Worm (Caenorhabditis elegans): ENCODE data around the gene K09A11.1.

Gene K09A11.1

ce11 chrX:13284618-13285017, 22.3 kb downstream of the K09A11.1 start (continued):
- TF ChIP-seq duxl-1 (tag; optimal IDR thresholded peaks at IDR 0.05; ENCODE audit: poor library complexity) (peak; percentile 19), dmd-6 (GFP tag; IDR thresholded peaks at IDR 0.05) (peak; percentile 17; the same call in 1 of the 2 replicates), lim-7 (GFP tag; IDR thresholded peaks at IDR 0.05) (peak; percentile 78)

DNA sequence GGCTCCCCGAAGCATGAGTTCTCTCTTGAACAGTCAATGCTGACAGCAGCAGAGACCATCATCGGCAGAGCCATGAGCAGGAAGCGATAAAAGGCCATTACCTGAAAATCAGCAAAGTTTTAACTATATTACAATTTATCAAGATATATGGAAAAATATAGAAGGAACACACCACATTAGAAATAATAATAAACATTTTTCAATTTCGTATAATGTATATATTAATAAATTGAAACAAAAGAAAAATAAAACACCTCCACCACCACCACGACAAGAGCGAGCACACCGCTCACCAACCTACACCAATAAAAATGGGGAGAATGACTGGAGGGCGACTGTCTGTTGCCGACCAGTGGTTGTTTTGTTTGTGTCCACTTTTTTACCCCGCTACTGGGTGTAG, 24.2 kb downstream of the K09A11.1 start, which contains the start of gene R04D3.2:
TSS of gene R04D3.2 (minus strand) at position 101 of the 400 bp plus-strand sequence.
- TF ChIP-seq pqm-1 (tag; optimal IDR thresholded peaks at IDR 0.05) (no peak), D1046.2 (GFP tag; IDR thresholded peaks at IDR 0.05) (no peak), fkh-10 (GFP tag; optimal IDR thresholded peaks at IDR 0.05) (no peak), Y105C5A.15 (GFP tag; IDR thresholded peaks at IDR 0.05) (no peak), ama-1 (optimal IDR thresholded peaks at IDR 0.05) (no peak), lin-29 (GFP tag; IDR thresholded peaks at IDR 0.05) (no peak), ceh-62 (tag; optimal IDR thresholded peaks at IDR 0.05) (no peak), lir-3 (tag; optimal IDR thresholded peaks at IDR 0.05) (no peak), nhr-76 (tag; optimal IDR thresholded peaks at IDR 0.05) (no peak), ceh-44 (GFP tag; IDR thresholded peaks at IDR 0.05) (no peak), lim-7 (GFP tag; IDR thresholded peaks at IDR 0.05) (no peak), fos-1 (tag; optimal IDR thresholded peaks at IDR 0.05) (no peak), php-3 (GFP tag; IDR thresholded peaks at IDR 0.05) (no peak), jun-1 (tag; optimal IDR thresholded peaks at IDR 0.05) (no peak), ctbp-1 (GFP tag; IDR thresholded peaks at IDR 0.05) (no peak)

DNA sequence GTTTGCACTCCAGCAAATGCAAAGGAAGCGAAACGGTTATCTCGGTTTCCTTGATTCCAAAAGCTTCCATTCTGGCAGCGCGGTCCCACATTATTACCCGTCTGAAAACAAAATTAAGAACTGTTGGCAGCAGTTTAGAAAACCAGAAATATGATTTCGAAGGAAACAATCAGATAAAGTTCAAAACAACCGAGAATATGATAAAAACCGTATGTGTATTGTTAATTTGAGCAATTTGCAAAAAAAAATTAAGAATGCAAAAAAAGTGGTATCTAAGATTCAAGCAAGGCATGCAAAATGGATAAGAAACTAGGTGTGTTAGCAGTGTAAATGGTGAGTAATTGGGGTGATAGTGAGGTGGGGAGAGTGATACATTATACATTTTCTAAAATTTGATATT, 26.4 kb downstream of the K09A11.1 start, which contains the start of gene R04D3.4:
TSS of gene R04D3.4 (minus strand) at position 101 of the 400 bp plus-strand sequence.
- TF ChIP-seq dve-1 (tag; optimal IDR thresholded peaks at IDR 0.05; ENCODE audit: insufficient read depth) (no peak), hmg-1.1 (GFP tag; IDR thresholded peaks at IDR 0.05) (no peak), daf-12 (tag; optimal IDR thresholded peaks at IDR 0.05) (no peak), snpc-4 (tag; optimal IDR thresholded peaks at IDR 0.05) (no peak), zfp-2 (tag; optimal IDR thresholded peaks at IDR 0.05) (no peak), F44E2.7 (GFP tag; IDR thresholded peaks at IDR 0.05) (no peak), arid-1 (GFP tag; conservative IDR thresholded peaks at IDR 0.05) (no peak), ZK337.2 (GFP tag; IDR thresholded peaks at IDR 0.05) (no peak), lin-29 (GFP tag; IDR thresholded peaks at IDR 0.05) (no peak), dpl-1 (GFP tag; optimal IDR thresholded peaks at IDR 0.05) (no peak), daf-16 (GFP tag; optimal IDR thresholded peaks at IDR 0.05) (no peak), daf-16 (tag; optimal IDR thresholded peaks at IDR 0.05) (no peak), nhr-25 (tag; optimal IDR thresholded peaks at IDR 0.05; ENCODE audit: borderline replicate concordance, insufficient read depth) (no peak), R02D3.7 (tag; optimal IDR thresholded peaks at IDR 0.05) (no peak), dmd-9 (GFP tag; IDR thresholded peaks at IDR 0.05) (no peak), F37D6.2 (tag; optimal IDR thresholded peaks at IDR 0.05) (no peak), nhr-11 (tag; optimal IDR thresholded peaks at IDR 0.05) (no peak)

DNA sequence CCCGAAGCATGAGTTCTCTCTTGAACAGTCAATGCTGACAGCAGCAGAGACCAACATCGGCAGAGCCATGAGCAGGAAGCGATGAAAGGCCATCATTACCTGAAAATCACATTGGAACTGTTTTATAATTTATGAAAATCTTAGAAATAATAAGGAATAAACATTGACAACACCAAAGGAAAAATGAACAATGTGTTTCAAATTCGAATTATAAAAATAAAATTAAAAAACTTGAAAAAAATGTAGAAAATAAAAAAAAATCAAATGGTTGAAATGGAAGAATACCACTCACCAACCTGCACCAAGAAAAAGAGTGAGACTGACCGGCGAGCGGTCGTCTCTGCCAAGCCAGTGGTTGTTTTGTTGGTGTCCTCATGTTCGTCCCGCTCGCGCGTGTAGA, 28.2 kb downstream of the K09A11.1 start, which contains the start of gene R04D3.3:
TSS of gene R04D3.3 (minus strand) at position 101 of the 400 bp plus-strand sequence.
- TF ChIP-seq saeg-2 (GFP tag; IDR thresholded peaks at IDR 0.05) (no peak), unc-62 (GFP tag; optimal IDR thresholded peaks at IDR 0.05 in 1 of 2) (peak in 1 of 2 experiments; percentile 53), unc-62 (tag; optimal IDR thresholded peaks at IDR 0.05) (no peak)

DNA sequence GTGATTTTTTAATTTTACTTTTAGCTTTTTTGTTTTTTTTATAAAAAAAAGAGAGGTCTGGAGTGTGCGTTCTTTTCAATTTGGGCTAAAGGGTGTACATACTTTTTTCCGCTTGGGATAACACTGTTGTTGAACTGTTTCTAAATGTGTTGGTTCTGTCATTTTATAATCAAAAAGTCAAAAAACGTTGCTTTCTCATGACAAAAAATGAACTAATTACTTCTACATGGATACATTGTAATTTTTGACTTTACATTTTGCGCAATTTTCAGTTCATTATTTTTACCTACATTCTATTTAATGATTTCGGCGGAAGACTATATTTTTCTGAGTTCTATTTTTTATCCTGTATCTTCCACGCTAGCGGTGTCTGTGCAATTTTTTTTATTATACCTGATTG, 29.2 kb downstream of the K09A11.1 start, which contains the start of gene srd-38:
TSS of gene srd-38 (plus strand) at position 301 of the 400 bp plus-strand sequence.
- TF ChIP-seq tag-97 (GFP tag; IDR thresholded peaks at IDR 0.05): no peak
- TF ChIP-seq dmd-9 (GFP tag; IDR thresholded peaks at IDR 0.05): no peak
- TF ChIP-seq lsy-2 (tag; optimal IDR thresholded peaks at IDR 0.05): no peak
- no peak for TF ChIP-seq lin-29 (GFP tag; IDR thresholded peaks at IDR 0.05)
- TF ChIP-seq hlh-11 (tag; optimal IDR thresholded peaks at IDR 0.05): no peak
- no peak for TF ChIP-seq unc-130 (GFP tag; optimal IDR thresholded peaks at IDR 0.05)
- no peak for TF ChIP-seq dmd-8 (GFP tag; IDR thresholded peaks at IDR 0.05)
- no peak for TF ChIP-seq Y48G9A.11 (GFP tag; IDR thresholded peaks at IDR 0.05)
- no peak for TF ChIP-seq nhr-25 (tag; optimal IDR thresholded peaks at IDR 0.05; ENCODE audit: borderline replicate concordance, insufficient read depth)
- no peak for TF ChIP-seq unc-39 (tag; optimal IDR thresholded peaks at IDR 0.05)
- no peak for TF ChIP-seq ceh-32 (tag; optimal IDR thresholded peaks at IDR 0.05; ENCODE audit: poor library complexity)
- no peak for TF ChIP-seq daf-12 (tag; optimal IDR thresholded peaks at IDR 0.05)
- TF ChIP-seq mxl-3 (GFP tag; optimal IDR thresholded peaks at IDR 0.05): no peak
- TF ChIP-seq daf-19 (GFP tag; conservative IDR thresholded peaks at IDR 0.05): no peak
- no peak for TF ChIP-seq madf-5 (GFP tag; IDR thresholded peaks at IDR 0.05)
